Fruit fly (Drosophila melanogaster) whole organism, embryonic: ENCODE data around the gene slam.

ENCODE experiments used
- Bgb ChIP-seq: fragments of 200-800 bp; sonication (Bioruptor generic); IDR thresholded peaks from 2 replicates; pipeline ENCODE4 v1.3.6; 2022; ENCODE audit warnings: missing biosample characterization, missing genetic modification characterization; ENCODE audit not compliant: partially characterized antibody
- CG10147 ChIP-seq: fragments of 200-800 bp; sonication (Bioruptor generic); optimal IDR thresholded peaks from 2 replicates; lab custom pipeline; 2019; ENCODE audit warnings: missing biosample characterization, mild to moderate bottlenecking, missing genetic modification characterization, moderate library complexity
- CG10274 ChIP-seq: fragments of 200-800 bp; sonication (Bioruptor generic); optimal IDR thresholded peaks from 3 replicates; lab custom pipeline; 2017; ENCODE audit warnings: missing biosample characterization, mild to moderate bottlenecking, missing genetic modification characterization
- CG10462 ChIP-seq: fragments of 200-800 bp; sonication (Bioruptor generic); optimal IDR thresholded peaks from 2 replicates; lab custom pipeline; 2016; ENCODE audit warnings: missing biosample characterization, missing genetic modification characterization
- CG11723 ChIP-seq: fragments of 200-800 bp; sonication (Bioruptor generic); optimal IDR thresholded peaks from 2 replicates; lab custom pipeline; 2017; ENCODE audit warnings: missing biosample characterization, mild to moderate bottlenecking, missing genetic modification characterization
- CG13624 ChIP-seq: fragments of 200-800 bp; sonication (Bioruptor generic); optimal IDR thresholded peaks from 2 replicates; lab custom pipeline; 2016; ENCODE audit warnings: missing biosample characterization, missing genetic modification characterization
- CG14441 ChIP-seq: fragments of 200-800 bp; sonication (Bioruptor generic); IDR thresholded peaks from 2 replicates; pipeline ENCODE4 v1.3.6; 2022; ENCODE audit warnings: missing biosample characterization, missing genetic modification characterization
- CG14710 ChIP-seq: fragments of 200-800 bp; sonication (Bioruptor generic); optimal IDR thresholded peaks from 3 replicates; lab custom pipeline; 2019; ENCODE audit warnings: missing biosample characterization, mild to moderate bottlenecking, missing genetic modification characterization, moderate library complexity
- CG15514 ChIP-seq: fragments of 200-800 bp; sonication (Bioruptor generic); optimal IDR thresholded peaks from 3 replicates; lab custom pipeline; 2017; ENCODE audit warnings: missing biosample characterization, missing genetic modification characterization, mild to moderate bottlenecking, moderate library complexity, missing genetic modification reagents
- CG17912 ChIP-seq: fragments of 200-800 bp; sonication (Bioruptor generic); optimal IDR thresholded peaks from 2 replicates; lab custom pipeline; 2018; ENCODE audit warnings: missing biosample characterization, mild to moderate bottlenecking, missing genetic modification characterization
- CG1792 ChIP-seq: fragments of 200-800 bp; sonication (Bioruptor generic); optimal IDR thresholded peaks from 2 replicates; lab custom pipeline; 2016; ENCODE audit warnings: missing biosample characterization, missing genetic modification characterization
- CG18011 ChIP-seq: fragments of 200-800 bp; sonication (Bioruptor generic); optimal IDR thresholded peaks from 2 replicates; lab custom pipeline; 2017; ENCODE audit warnings: missing biosample characterization, missing genetic modification characterization, mild to moderate bottlenecking, moderate library complexity, missing genotype
- CG18262 ChIP-seq: fragments of 200-800 bp; optimal IDR thresholded peaks from 3 replicates; lab custom pipeline; 2019; ENCODE audit warnings: missing biosample characterization, mild to moderate bottlenecking, missing genetic modification characterization, moderate library complexity
- CG2116 ChIP-seq: fragments of 200-800 bp; sonication (Bioruptor generic); optimal IDR thresholded peaks from 3 replicates; lab custom pipeline; 2018; ENCODE audit warnings: missing biosample characterization, mild to moderate bottlenecking, missing genetic modification characterization
- CG2199 ChIP-seq: fragments of 200-800 bp; sonication (Bioruptor generic); IDR thresholded peaks from 3 replicates; pipeline ENCODE4 v1.3.6; 2022; ENCODE audit warnings: missing biosample characterization, missing genetic modification characterization
- CG32532 ChIP-seq: fragments of 200-800 bp; sonication (Bioruptor generic); IDR thresholded peaks from 2 replicates; pipeline ENCODE4 v1.3.6; 2022; ENCODE audit warnings: missing biosample characterization, missing genetic modification characterization
- CG34376 ChIP-seq: fragments of 200-800 bp; sonication (Bioruptor generic); optimal IDR thresholded peaks from 2 replicates; lab custom pipeline; 2018; ENCODE audit warnings: missing biosample characterization, mild to moderate bottlenecking, missing genetic modification characterization
- CG42726 ChIP-seq: fragments of 200-800 bp; sonication (Bioruptor generic); IDR thresholded peaks from 2 replicates; pipeline ENCODE4 v1.3.6; 2022; ENCODE audit warnings: missing biosample characterization, missing genetic modification characterization; ENCODE audit not compliant: partially characterized antibody
- CG6791 ChIP-seq: fragments of 200-800 bp; sonication (Bioruptor generic); IDR thresholded peaks from 3 replicates; pipeline ENCODE4 v1.3.6; 2022; ENCODE audit warnings: missing biosample characterization, missing genetic modification characterization; ENCODE audit not compliant: partially characterized antibody
- CG9727 ChIP-seq: fragments of 200-800 bp; sonication (Bioruptor generic); optimal IDR thresholded peaks from 3 replicates; lab custom pipeline; 2017; ENCODE audit warnings: missing biosample characterization, mild to moderate bottlenecking, missing genetic modification characterization
- CoRest ChIP-seq: fragments of 200-800 bp; sonication (Bioruptor generic); optimal IDR thresholded peaks from 3 replicates; lab custom pipeline; 2018; ENCODE audit warnings: missing biosample characterization, mild to moderate bottlenecking, missing genetic modification characterization, moderate library complexity
- Drgx ChIP-seq: fragments of 200-800 bp; sonication (Bioruptor generic); IDR thresholded peaks from 2 replicates; pipeline ENCODE4 v1.3.6; 2022; ENCODE audit warnings: missing biosample characterization, missing genetic modification characterization
- E2f2 ChIP-seq: fragments of 200-800 bp; sonication (Bioruptor generic); IDR thresholded peaks from 2 replicates; pipeline ENCODE4 v1.3.6; 2022; ENCODE audit warnings: missing biosample characterization, missing genetic modification characterization
- Ets65A ChIP-seq: fragments of 200-800 bp; sonication (Bioruptor generic); peaks from one replicate; lab custom pipeline; 2016; ENCODE audit warnings: missing biosample characterization, missing genetic modification characterization
- Ets97D ChIP-seq: fragments of 200-800 bp; sonication (Bioruptor generic); optimal IDR thresholded peaks from 3 replicates; lab custom pipeline; 2016; ENCODE audit warnings: missing biosample characterization, missing genetic modification characterization
- HLH4C ChIP-seq: fragments of 200-800 bp; sonication (Bioruptor generic); IDR thresholded peaks from 3 replicates; pipeline ENCODE4 v1.3.6; 2022; ENCODE audit warnings: missing biosample characterization, missing genetic modification characterization; ENCODE audit not compliant: partially characterized antibody
- HmgD ChIP-seq: fragments of 200-800 bp; sonication (Bioruptor generic); optimal IDR thresholded peaks from 3 replicates; lab custom pipeline; 2016; ENCODE audit warnings: missing biosample characterization, missing genetic modification characterization
- Hsf ChIP-seq: fragments of 200-800 bp; sonication (Bioruptor generic); optimal IDR thresholded peaks from 3 replicates; lab custom pipeline; 2016; ENCODE audit warnings: missing biosample characterization, missing genetic modification characterization
- Myb ChIP-seq: fragments of 200-800 bp; sonication (Bioruptor generic); optimal IDR thresholded peaks from 2 replicates; lab custom pipeline; 2016; ENCODE audit warnings: missing biosample characterization, missing genetic modification characterization
- Stat92E ChIP-seq, 3 experiments: fragments of >200 bp in 2 of 3; fragments of 200-800 bp in 1 of 3; sonication (Bioruptor generic) in 1 of 3; optimal IDR thresholded peaks; 2 replicates each; lab custom pipeline; 2017 to 2019; ENCODE audit warnings: missing biosample characterization in 3 of 3, missing genetic modification characterization in 3 of 3, mild to moderate bottlenecking in 1 of 3, moderate library complexity in 1 of 3
- Xbp1 ChIP-seq: fragments of 200-800 bp; sonication (Bioruptor generic); optimal IDR thresholded peaks from 3 replicates; lab custom pipeline; 2016; ENCODE audit warnings: missing biosample characterization, mild to moderate bottlenecking, missing genetic modification characterization
- caup ChIP-seq: fragments of 200-800 bp; sonication (Bioruptor generic); optimal IDR thresholded peaks from 3 replicates; lab custom pipeline; 2017; ENCODE audit warnings: missing biosample characterization, mild to moderate bottlenecking, missing genetic modification characterization, moderate library complexity; ENCODE audit not compliant: severe bottlenecking
- dm ChIP-seq: fragments of 200-800 bp; sonication (Bioruptor generic); optimal IDR thresholded peaks from 3 replicates; lab custom pipeline; 2016; ENCODE audit warnings: missing biosample characterization, missing genetic modification characterization
- ems ChIP-seq: fragments of 200-800 bp; sonication (Bioruptor generic); optimal IDR thresholded peaks from 3 replicates; lab custom pipeline; 2016; ENCODE audit warnings: missing biosample characterization, missing genetic modification characterization
- esg ChIP-seq: fragments of 200-800 bp; sonication (Bioruptor generic); conservative IDR thresholded peaks from 2 replicates; pipeline ENCODE4 v1.3.6; 2022; ENCODE audit warnings: missing biosample characterization, missing genetic modification characterization
- fd64A ChIP-seq: fragments of 200-800 bp; sonication (Bioruptor generic); optimal IDR thresholded peaks from 3 replicates; lab custom pipeline; 2018; ENCODE audit warnings: missing biosample characterization, mild to moderate bottlenecking, missing genetic modification characterization
- fd96Cb ChIP-seq: fragments of 200-800 bp; sonication (Bioruptor generic); optimal IDR thresholded peaks from 2 replicates; lab custom pipeline; 2018; ENCODE audit warnings: missing biosample characterization, mild to moderate bottlenecking, missing genetic modification characterization, moderate library complexity
- ftz-f1 ChIP-seq: fragments of 200-800 bp; sonication (Bioruptor generic); optimal IDR thresholded peaks from 2 replicates; lab custom pipeline; 2016; ENCODE audit warnings: missing biosample characterization, missing genetic modification characterization
- lab ChIP-seq: fragments of 200-800 bp; sonication (Bioruptor generic); optimal IDR thresholded peaks from 3 replicates; lab custom pipeline; 2017; ENCODE audit warnings: missing biosample characterization, missing genetic modification characterization, mild to moderate bottlenecking, moderate library complexity, missing genetic modification reagents
- lov ChIP-seq, 2 experiments: fragments of 200-800 bp in 1 of 2; fragments of >200 bp in 1 of 2; sonication (Bioruptor generic) in 1 of 2; IDR thresholded peaks in 1 of 2; optimal IDR thresholded peaks in 1 of 2; 2 replicates in 1 of 2; 3 replicates in 1 of 2; pipeline versions ENCODE4 v1.3.6 to Lab custom; 2017 to 2022; ENCODE audit warnings: missing biosample characterization in 1 of 2, missing genetic modification characterization in 1 of 2
- nerfin-1 ChIP-seq: fragments of 200-800 bp; sonication (Bioruptor generic); optimal IDR thresholded peaks from 3 replicates; lab custom pipeline; 2019; ENCODE audit warnings: missing biosample characterization, mild to moderate bottlenecking, missing genetic modification characterization, moderate library complexity
- repo ChIP-seq: fragments of 200-800 bp; sonication (Bioruptor generic); optimal IDR thresholded peaks from 2 replicates; lab custom pipeline; 2016; ENCODE audit warnings: missing biosample characterization, missing genetic modification characterization
- row ChIP-seq: fragments of 200-800 bp; sonication (Bioruptor generic); IDR thresholded peaks from 3 replicates; pipeline ENCODE4 v1.3.6; 2022; ENCODE audit warnings: missing biosample characterization, missing genetic modification characterization
- sd ChIP-seq: fragments of 200-800 bp; sonication (Bioruptor generic); optimal IDR thresholded peaks from 3 replicates; lab custom pipeline; 2018; ENCODE audit warnings: missing biosample characterization, mild to moderate bottlenecking, missing genetic modification characterization, moderate library complexity
- slbo ChIP-seq: fragments of 200-800 bp; sonication (Bioruptor generic); IDR thresholded peaks from 2 replicates; pipeline ENCODE4 v1.3.6; 2022; ENCODE audit warnings: missing biosample characterization, missing genetic modification characterization
- slp2 ChIP-seq: fragments of 200-800 bp; sonication (Bioruptor generic); optimal IDR thresholded peaks from 2 replicates; lab custom pipeline; 2016; ENCODE audit warnings: missing biosample characterization, missing genetic modification characterization
- sob ChIP-seq: fragments of 200-800 bp; sonication (Bioruptor generic); IDR thresholded peaks from 2 replicates; pipeline ENCODE4 v1.3.6; 2022; ENCODE audit warnings: missing biosample characterization, missing genetic modification characterization

slam gene

DNA sequence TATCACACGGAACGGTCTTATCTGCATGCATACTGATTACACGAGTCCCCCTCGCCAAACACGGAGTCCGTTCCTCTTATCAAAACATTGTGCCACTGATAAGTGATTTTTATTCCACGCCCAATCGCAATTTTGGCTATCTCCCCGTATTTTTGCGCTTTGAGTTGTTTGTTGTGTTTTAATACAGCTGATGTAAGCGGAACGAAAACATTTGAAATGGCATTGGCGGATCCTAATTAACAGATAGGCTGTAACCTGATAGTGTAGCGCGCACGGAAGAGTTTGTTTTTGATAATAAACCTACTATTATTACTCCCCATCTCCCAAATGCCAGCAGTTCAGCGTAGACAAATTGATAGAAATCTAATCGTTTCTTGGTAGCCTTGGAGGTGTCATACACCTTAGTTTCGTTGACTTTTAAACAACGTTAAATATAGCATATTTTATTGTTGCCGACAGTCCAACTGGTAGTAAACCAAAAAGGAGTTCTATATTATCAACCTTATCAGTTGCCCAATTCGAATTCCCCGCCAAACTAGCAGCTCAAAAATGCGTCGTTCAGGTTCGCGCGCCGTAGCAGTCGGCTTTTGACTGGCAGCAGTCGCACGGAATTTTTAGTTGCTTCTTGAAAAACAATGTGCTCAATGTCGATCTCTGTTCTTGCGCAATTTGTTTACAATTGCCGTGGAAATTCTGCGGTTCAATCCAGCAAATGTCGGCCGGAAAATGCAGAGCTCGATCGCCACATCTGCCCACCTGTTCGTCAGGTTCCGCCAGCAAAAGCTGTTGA lies 28.9 kb upstream of the slam start (continued):
- TF ChIP-seq lov (optimal IDR thresholded peaks at IDR 0.05; lab: Kevin White, UChicago), result no peak
- TF ChIP-seq lov (GFP tag; IDR thresholded peaks at IDR 0.05; lab: Robert Waterston, UW), result no peak
- 0 out of 2 replicates have a peak, but pooled peaks have one; percentile 5 for TF ChIP-seq CG32532 (GFP tag; lab: Robert Waterston, UW)
- peak; percentile 97 for TF ChIP-seq CG15514 (GFP tag; lab: Kevin White, UChicago)
- TF ChIP-seq fd96Cb (tag; lab: Kevin White, UChicago), result no peak
- TF ChIP-seq CG10274 (GFP tag; lab: Kevin White, UChicago), result peak; percentile 83
- no peak for TF ChIP-seq CG10462 (GFP tag; lab: Kevin White, UChicago)
- TF ChIP-seq CG2199, result peak; percentile 87
- peak; percentile 99 for TF ChIP-seq E2f2 (GFP tag; lab: Robert Waterston, UW)
- TF ChIP-seq sob, result peak; percentile 56; the same call in 1 of the 2 replicates
- TF ChIP-seq ftz-f1, result peak; percentile 85
- TF ChIP-seq sd (tag; lab: Kevin White, UChicago), result peak; percentile 98
- peak; percentile 62 for TF ChIP-seq CG13624 (GFP tag; lab: Kevin White, UChicago)
- TF ChIP-seq slp2 (GFP tag; lab: Kevin White, UChicago), result peak; percentile 12
- TF ChIP-seq row (GFP tag; lab: Robert Waterston, UW), result peak; percentile 14; the same call in 1 of the 3 replicates
- peak; percentile 39 for TF ChIP-seq CG10147 (GFP tag; lab: Kevin White, UChicago)
- peak; percentile 21 for TF ChIP-seq CG14710 (tag; lab: Kevin White, UChicago)
- no peak for TF ChIP-seq Drgx (GFP tag; lab: Robert Waterston, UW)
- TF ChIP-seq CG18011 (GFP tag; lab: Kevin White, UChicago), result peak; percentile 98
- TF ChIP-seq Xbp1, result peak; percentile 12
- peak in 1 of 3 experiments; percentile 16 for TF ChIP-seq Stat92E (GFP tag; optimal IDR thresholded peaks at IDR 0.05; lab: Kevin White, UChicago)
- TF ChIP-seq Myb (GFP tag; lab: Kevin White, UChicago), result peak; percentile 34
- no peak for TF ChIP-seq CG18262 (tag; lab: Kevin White, UChicago)
- no peak for TF ChIP-seq CG11723
- TF ChIP-seq nerfin-1, result peak; percentile 68
- TF ChIP-seq dm (GFP tag; lab: Kevin White, UChicago), result peak; percentile 86
- peak; percentile 60; the same call in 2 of the 3 replicates for TF ChIP-seq CG6791 (GFP tag; lab: Robert Waterston, UW)
- no peak for TF ChIP-seq fd64A (GFP tag; lab: Kevin White, UChicago)
- TF ChIP-seq slbo (GFP tag; lab: Robert Waterston, UW), result peak; percentile 58
- TF ChIP-seq CG1792 (GFP tag; lab: Kevin White, UChicago), result peak; percentile 7
- TF ChIP-seq lab (GFP tag; lab: Kevin White, UChicago), result peak; percentile 27
- no peak for TF ChIP-seq Hsf (GFP tag; lab: Kevin White, UChicago)
- TF ChIP-seq CoRest, result peak; percentile 34
- TF ChIP-seq CG2116 (GFP tag; lab: Kevin White, UChicago), result peak; percentile 49
- TF ChIP-seq CG17912, result peak; percentile 65
- TF ChIP-seq HLH4C (GFP tag; lab: Robert Waterston, UW), result no peak
- peak; percentile 10 for TF ChIP-seq CG9727 (GFP tag; lab: Kevin White, UChicago)
- peak; percentile 39 for TF ChIP-seq HmgD (GFP tag; lab: Kevin White, UChicago)
- peak; percentile 49 for TF ChIP-seq Ets65A (GFP tag; lab: Kevin White, UChicago)
- peak; percentile 43; the same call in 1 of the 2 replicates for TF ChIP-seq CG14441 (GFP tag; lab: Robert Waterston, UW)
- TF ChIP-seq Bgb (GFP tag; lab: Robert Waterston, UW), result peak; percentile 46
- no peak for TF ChIP-seq esg (GFP tag; lab: Robert Waterston, UW)
- no peak for TF ChIP-seq ems (GFP tag; lab: Kevin White, UChicago)
- peak; percentile 62 for TF ChIP-seq caup (GFP tag; lab: Kevin White, UChicago)
- peak; percentile 98 for TF ChIP-seq CG34376 (GFP tag; lab: Kevin White, UChicago)
- peak; percentile 9 for TF ChIP-seq repo (GFP tag; lab: Kevin White, UChicago)
- peak; percentile 65 for TF ChIP-seq CG42726 (GFP tag; lab: Robert Waterston, UW)
- TF ChIP-seq Ets97D, result peak; percentile 31
